Fruit fly (Drosophila melanogaster) whole organism, embryonic: ENCODE measurements around the gene Cad99C.

ENCODE experiments used
- CG10431 ChIP-seq: fragments of 200-800 bp; sonication (Bioruptor generic); optimal IDR thresholded peaks from 3 replicates; lab custom pipeline; 2018; ENCODE audit warnings: missing biosample characterization, mild to moderate bottlenecking, missing genetic modification characterization
- CG32772 ChIP-seq: fragments of 200-800 bp; sonication (Bioruptor generic); IDR thresholded peaks from 2 replicates; pipeline ENCODE4 v1.3.6; 2022; ENCODE audit warnings: missing biosample characterization, missing genetic modification characterization
- amos ChIP-seq: fragments of 200-800 bp; sonication (Bioruptor generic); IDR thresholded peaks from 2 replicates; pipeline ENCODE4 v1.3.6; 2022; ENCODE audit warnings: missing biosample characterization, missing genetic modification characterization; ENCODE audit not compliant: partially characterized antibody
- hbn ChIP-seq: fragments of 200-800 bp; sonication (Bioruptor generic); IDR thresholded peaks from 2 replicates; pipeline ENCODE4 v1.3.6; 2022; ENCODE audit warnings: missing biosample characterization, missing genetic modification characterization; ENCODE audit not compliant: partially characterized antibody
- trem ChIP-seq: fragments of 200-800 bp; optimal IDR thresholded peaks from 3 replicates; lab custom pipeline; 2019; ENCODE audit warnings: missing biosample characterization, mild to moderate bottlenecking, missing genetic modification characterization, moderate library complexity

DNA sequence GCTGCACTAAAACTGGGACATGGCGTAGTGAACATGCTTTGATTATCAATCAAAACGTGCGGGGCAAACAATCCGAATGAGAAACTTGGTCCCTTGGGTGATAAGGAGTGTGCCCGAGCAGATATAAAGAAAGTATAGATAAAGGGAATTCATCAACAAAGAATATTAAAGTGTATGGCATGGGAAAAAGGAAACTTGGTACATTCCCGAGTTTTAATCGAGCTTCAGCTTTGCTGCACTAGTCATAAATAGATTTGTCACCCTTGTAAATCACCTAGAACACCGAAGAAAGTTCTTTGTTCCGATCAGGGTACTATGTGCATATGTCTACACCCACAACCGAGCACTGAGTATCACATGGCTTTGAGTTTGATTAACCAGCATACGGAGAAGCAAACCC lies 26.0 kb downstream of the Cad99C start:
- TF ChIP-seq CG32772 (no peak), trem (tag; lab: Kevin White, UChicago) (no peak), hbn (GFP tag; lab: Robert Waterston, UW) (no peak), amos (GFP tag; lab: Robert Waterston, UW) (no peak), CG10431 (GFP tag; lab: Kevin White, UChicago) (no peak)
